Fruit fly (Drosophila melanogaster) Kc167 (cell line): ENCODE results near the gene Frl.

ENCODE experiments used
- Myc ChIP-seq: fragments of >200 bp; optimal IDR thresholded peaks from 2 replicates; lab custom pipeline; 2017; ENCODE audit warnings: missing external identifiers
- Sin3A ChIP-seq: fragments of >200 bp; optimal IDR thresholded peaks from 2 replicates; lab custom pipeline; 2018; ENCODE audit warnings: missing external identifiers
- h ChIP-seq: fragments of >200 bp; optimal IDR thresholded peaks from 3 replicates; lab custom pipeline; 2018; ENCODE audit warnings: missing external identifiers
- insv ChIP-seq: fragments of >200 bp; optimal IDR thresholded peaks from 3 replicates; lab custom pipeline; 2018; ENCODE audit warnings: missing external identifiers
- psq ChIP-seq: fragments of >200 bp; optimal IDR thresholded peaks from 2 replicates; lab custom pipeline; 2017; ENCODE audit warnings: missing external identifiers
- ttk ChIP-seq: sonication (Bioruptor generic); optimal IDR thresholded peaks from 2 replicates; lab custom pipeline; 2017; ENCODE audit warnings: missing external identifiers

Frl gene

DNA sequence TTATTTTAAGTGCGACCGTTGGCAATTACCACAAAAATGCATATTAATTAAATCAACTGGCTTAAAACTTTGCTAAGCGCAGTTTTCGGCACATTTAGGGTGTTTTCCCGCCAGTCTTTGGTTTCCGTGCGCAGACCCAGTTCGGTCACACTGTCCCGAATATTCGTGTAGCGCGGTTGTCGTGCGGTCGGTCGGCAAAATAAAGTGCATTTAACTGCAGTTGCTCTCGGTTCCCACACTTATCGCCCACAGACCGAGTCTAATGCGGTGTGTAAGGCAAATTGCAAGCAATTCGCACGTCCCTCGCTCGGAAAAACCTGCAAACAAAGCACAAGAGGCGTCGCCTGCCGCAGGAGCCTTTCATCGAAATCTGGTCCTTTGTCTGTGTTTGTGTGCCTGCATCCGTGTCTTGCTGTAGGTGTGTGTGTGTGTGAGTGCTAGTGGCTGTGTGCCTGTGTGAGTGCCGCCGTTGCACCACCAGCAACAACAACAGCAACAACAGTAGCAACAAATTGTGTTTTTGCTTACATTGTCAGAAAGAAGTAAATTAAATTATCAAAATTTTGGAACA, at the start of gene Frl, which contains the start of gene CG13484:
Frl (plus strand) TSS at position 143 of the 571 bp plus-strand sequence.
CG13484 (minus strand) TSS at position 7 of the 571 bp plus-strand sequence.
- TF ChIP-seq psq (lab: Kevin White, UChicago) (no peak), Myc (no peak), h (lab: Kevin White, UChicago) (no peak), ttk (lab: Kevin White, UChicago) (no peak), Sin3A (no peak), insv (lab: Kevin White, UChicago) (no peak)

DNA sequence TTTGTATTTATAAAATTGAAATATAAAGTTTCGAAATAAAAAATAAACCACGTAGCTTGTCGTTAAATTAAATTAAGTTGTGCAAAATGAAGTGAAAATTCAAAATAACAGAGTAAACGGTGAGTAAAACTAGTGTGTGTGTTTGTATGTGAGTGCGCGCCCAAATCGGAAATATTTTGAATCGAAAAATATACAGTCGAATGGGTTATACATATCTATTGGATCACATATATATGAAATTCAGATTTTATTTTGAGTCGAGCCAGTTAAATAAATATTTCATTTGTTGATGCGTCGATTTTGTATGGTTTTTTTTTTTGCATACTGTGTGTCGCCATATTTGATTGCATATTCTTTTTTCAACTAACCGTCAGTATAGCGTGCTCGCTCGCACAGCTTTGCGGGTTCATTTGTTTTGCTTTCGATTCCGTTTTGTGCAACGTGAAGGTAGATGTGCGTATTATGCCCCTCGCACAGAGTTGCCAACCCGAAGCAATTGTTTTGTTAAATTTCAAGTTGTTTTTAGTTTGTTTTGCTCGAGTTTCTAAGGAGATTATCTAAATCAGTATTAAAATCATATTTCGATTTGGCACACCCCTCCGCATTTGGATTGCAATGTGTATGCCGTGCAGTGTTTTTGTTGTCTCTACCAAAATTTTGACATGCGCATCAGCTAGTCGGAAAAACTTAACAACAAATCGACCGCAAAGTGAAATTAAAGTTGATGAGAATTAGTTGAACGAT, 49.5 kb upstream of the Frl start:
- TF ChIP-seq Myc: no peak
- TF ChIP-seq psq (lab: Kevin White, UChicago): peak; percentile 59

DNA sequence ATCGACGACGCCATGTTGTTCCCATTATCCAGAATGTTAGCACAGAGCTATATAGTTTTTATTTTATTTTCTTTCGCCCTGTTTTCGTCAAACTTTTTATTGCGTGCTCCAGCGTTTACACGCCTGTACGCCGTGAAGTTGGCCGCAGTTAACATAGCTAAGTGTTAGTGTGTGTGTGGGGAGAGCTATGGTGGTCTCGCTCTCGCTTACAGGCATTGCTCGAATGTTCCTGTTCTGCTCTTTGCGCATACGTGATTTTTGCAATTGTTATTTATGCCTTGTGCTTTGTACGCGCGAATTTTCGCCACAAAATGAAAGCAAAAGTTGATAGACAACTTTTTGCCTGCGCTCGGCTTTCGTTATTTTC, 49.0 kb upstream of the Frl start:
- TF ChIP-seq psq (lab: Kevin White, UChicago) (peak; percentile 97), ttk (lab: Kevin White, UChicago) (no peak), Myc (no peak)

DNA sequence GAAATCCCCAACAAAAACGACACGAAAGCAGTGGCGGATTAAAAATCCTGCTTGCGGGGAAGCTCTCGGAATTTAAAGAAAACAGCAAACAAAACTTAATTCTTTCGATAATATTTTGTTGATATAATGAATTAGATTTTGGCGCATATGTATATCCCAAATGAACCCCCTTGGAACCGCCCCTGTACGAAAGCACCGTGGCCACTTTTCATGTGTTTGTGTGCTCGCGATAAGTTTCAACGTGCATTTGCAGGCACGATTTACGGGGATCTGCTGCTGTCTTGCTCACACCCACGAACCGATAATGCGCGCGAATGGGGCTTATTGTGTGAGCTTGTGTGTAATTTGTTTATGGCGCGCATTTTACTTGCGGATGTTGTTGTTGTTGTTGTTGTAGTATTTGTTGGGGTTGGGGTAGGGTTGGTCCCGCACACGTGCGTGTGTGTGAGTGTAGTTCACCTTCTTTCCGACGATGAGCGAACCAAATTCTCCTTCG, 48.0 kb upstream of the Frl start:
- TF ChIP-seq Myc (no peak), psq (lab: Kevin White, UChicago) (peak; percentile 44), insv (lab: Kevin White, UChicago) (no peak)

DNA sequence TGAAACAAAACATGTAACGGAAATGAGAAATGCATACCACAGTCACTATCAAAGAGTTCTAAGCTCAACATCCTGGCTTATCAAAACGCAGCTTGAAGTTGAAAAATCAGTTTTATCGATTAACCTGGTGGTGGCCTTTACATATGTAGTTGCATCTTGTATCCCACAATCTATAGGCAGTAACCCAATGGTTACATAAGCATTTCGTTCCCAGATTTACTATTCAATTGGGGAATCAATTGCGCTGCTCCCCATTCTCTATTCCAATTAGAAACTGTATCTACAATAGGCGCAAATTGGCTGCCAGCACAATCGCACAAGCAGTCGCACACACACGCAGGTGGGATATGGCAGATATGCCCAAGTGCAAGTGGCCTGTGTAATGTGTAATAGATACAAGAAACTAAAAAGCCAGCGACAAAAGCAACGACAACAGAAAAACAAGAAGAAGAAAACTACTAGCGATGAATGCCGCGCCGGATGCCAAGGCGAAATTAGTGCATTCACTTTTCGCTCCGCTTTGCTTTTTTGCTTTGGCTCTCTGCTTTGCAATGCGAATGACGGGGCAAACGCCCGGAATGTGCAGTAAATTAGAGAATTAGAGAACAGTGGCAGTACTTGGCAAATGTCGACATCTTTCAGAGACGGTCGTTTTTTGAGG, 47.3 kb upstream of the Frl start:
- TF ChIP-seq h (lab: Kevin White, UChicago) (no peak), Myc (no peak), insv (lab: Kevin White, UChicago) (no peak), ttk (lab: Kevin White, UChicago) (no peak), Sin3A (no peak)

DNA sequence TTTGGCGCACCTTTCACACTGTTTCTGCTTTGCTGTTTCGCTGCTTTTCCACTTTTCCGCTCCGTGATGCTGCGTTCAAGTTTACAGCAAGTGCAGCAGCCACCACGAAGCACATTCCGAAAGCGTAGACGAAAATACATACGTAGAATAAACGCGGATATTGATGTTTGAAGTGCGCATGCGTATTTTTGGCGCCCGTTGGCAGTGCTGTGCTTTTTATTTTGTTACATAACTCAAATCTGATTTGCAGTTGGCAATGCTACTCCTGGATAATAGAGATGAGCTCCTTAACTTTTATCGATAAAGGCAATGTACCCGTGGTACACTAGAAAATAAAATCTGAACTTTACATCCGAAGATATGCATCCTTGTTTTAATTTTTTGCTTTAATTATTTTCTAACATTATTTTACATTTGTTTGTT, 46.3 kb upstream of the Frl start:
- no peak for TF ChIP-seq ttk (lab: Kevin White, UChicago)
- TF ChIP-seq Myc: no peak
- no peak for TF ChIP-seq psq (lab: Kevin White, UChicago)
- no peak for TF ChIP-seq h (lab: Kevin White, UChicago)
- no peak for TF ChIP-seq Sin3A
- no peak for TF ChIP-seq insv (lab: Kevin White, UChicago)

DNA sequence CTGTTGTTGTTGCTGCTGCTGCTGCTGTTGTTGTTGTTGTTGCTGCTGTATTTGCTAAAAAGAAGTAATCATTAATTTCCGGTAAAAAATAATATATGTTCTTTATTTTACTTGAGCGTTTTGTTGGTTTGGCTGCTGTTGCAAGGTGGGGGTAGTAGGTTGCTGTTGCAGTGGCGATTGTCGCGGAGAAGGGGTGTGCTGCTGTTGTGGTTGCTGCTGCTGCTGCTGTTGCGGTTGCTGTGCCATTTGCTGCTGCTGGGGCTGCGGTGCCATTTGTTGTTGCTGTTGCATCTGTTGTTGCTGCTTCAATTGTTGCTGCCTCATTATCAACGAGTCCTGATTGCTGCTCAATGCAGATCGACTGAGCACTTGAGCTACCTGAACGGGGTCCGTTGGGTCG, 27.3 kb upstream of the Frl start:
- no peak for TF ChIP-seq Myc
- TF ChIP-seq insv (lab: Kevin White, UChicago): no peak
- TF ChIP-seq h (lab: Kevin White, UChicago): no peak
- TF ChIP-seq psq (lab: Kevin White, UChicago): no peak
- no peak for TF ChIP-seq Sin3A
- no peak for TF ChIP-seq ttk (lab: Kevin White, UChicago)

DNA sequence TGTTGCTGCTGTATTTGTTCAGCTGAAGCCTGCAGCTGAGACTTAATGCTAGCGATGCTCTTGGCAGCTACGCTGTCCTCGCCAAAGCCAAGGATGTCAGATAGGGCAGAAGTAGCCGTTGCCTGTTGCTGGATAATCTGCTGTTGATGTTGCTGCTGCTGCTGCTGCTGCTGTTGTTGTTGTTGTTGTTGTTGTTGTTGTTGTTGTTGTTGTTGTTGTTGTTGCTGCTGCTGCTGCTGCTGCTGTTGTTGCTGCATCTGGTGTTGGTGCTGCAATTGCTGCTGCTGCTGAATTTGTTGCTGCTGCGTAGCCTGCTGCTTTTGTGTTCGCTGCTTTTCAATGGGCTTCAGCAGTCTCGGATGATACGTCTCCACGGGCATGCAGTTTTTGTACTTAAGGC, 25.5 kb upstream of the Frl start:
- TF ChIP-seq Sin3A (no peak), insv (lab: Kevin White, UChicago) (no peak), psq (lab: Kevin White, UChicago) (no peak), Myc (no peak), h (lab: Kevin White, UChicago) (no peak), ttk (lab: Kevin White, UChicago) (no peak)

DNA sequence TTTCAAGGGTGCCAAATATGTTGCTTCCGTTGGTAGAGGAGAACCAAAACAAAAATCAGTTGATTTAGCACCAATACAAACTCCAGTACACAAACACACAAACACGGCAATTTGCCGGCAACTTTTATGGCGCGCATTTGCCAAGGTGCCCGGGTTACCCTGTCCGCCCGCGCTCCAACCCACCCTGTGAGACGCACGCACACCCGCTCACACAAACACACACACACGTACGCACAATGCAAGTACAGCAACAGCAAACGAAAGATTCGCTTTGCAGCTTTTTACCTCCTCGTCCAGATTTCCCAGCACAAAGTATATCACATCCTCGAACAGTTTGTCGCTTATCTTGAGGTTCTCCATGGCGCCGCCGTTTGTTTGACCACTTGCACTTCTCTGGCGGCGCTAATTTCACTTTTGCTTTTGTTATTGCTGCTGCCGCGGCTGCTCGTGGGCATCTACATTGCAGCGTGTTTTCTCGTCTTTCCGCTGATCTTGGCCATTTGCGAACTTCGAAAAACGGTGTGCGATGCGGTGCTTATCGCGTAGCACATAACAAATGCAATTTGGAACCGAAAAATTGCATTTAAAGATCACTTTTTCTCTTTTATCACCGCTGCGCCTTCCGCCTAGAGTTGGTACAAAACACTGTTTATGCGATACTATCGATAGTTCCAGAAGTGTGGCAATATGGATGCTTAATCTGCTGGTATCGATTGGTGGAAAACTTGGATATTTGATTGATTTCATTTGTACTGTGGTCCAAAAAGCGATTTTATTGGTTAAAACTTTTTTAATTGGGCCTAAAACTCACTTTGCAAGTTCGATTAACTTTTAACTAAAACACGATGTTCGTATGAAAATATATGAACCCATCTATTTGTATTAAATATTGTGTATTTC, 24.3 kb upstream of the Frl start, which contains the start of gene Ptip:
Ptip (minus strand) TSS at position 637 of the 900 bp plus-strand sequence.
- TF ChIP-seq h (lab: Kevin White, UChicago): no peak
- no peak for TF ChIP-seq ttk (lab: Kevin White, UChicago)
- no peak for TF ChIP-seq Sin3A
- TF ChIP-seq insv (lab: Kevin White, UChicago): no peak
- TF ChIP-seq psq (lab: Kevin White, UChicago): no peak
- TF ChIP-seq Myc: no peak

DNA sequence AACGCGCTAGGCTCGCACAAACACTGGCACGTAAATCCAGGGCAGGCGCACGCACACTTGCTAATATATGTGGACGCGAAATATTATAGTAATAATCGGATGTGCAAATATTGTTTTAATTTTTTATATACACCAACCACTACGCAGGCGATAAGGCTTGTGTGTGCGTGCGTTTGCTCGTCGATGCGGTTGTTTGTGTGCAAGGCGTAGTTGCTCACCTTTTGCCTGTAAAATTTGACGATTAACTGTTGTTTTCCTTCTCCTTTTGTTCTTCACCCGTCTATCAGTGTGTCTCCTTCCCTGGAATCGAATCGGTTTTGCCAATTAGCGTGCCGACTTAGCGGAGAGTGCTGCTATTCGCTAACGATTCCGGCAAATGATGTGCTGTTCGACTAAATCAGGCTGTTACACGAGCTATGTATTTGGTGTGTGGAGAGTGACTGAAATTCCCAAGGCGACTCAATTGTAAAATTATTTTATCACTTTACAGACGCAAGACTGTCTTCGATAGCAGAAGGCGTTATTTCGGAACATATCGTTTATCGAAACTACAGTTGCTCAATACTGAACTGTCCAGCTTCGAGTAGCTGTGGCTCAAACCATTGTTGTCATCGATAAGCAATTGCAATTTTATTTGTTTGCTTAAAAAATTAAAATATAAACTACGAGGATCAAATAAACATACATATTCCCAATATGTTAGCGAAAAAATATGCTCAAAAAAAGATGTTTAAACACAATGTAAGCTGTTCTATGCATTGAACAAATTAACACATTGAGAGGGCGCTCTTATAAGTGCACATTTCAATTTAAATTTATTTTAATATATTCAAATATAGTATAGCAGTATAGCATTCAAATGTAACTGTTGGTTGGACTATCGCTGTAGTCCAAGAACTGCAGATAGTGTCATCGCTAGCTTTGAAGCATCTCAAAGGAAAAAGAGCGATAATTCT, 21.6 kb upstream of the Frl start, which contains the start of the genes CG6650 and endos:
CG6650 (plus strand) TSS at position 280 of the 956 bp plus-strand sequence.
endos (minus strand) TSS at position 536 of the 956 bp plus-strand sequence.
- TF ChIP-seq h (lab: Kevin White, UChicago): no peak
- no peak for TF ChIP-seq ttk (lab: Kevin White, UChicago)

DNA sequence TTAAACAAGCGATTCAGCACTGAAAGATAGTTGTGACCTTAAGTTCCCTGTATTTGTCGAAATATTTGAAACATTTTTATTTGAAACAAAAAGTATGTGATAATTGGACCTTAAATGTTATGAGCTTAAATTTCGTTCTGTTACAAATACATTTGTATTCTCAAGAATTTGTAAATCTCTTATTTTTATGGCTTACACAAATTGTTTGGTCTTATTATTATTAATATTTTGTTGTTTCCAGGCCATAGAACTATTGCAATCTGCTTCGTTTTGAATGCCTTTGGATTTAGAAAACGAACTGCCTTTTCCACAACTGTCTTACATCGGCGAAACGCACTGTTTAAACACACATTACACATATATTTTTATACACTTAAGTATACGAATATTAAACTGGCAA, 18.5 kb upstream of the Frl start, which contains the start of gene CG6661:
CG6661 (plus strand) TSS at position 301 of the 400 bp plus-strand sequence.
- no peak for TF ChIP-seq ttk (lab: Kevin White, UChicago)
- no peak for TF ChIP-seq Myc
- TF ChIP-seq Sin3A: no peak
- no peak for TF ChIP-seq h (lab: Kevin White, UChicago)
- no peak for TF ChIP-seq psq (lab: Kevin White, UChicago)
- no peak for TF ChIP-seq insv (lab: Kevin White, UChicago)
